Fruit fly (Drosophila melanogaster) S2 (cell line): ENCODE data around the gene CG15773.

Experiments
- CG8478 ChIP-seq: fragments of >200 bp; optimal IDR thresholded peaks from 2 replicates; lab custom pipeline; 2018
- CTCF ChIP-seq, 2 experiments: fragments of >200 bp; optimal IDR thresholded peaks; 2 replicates each; lab custom pipeline; 2018

CG15773 gene

DNA sequence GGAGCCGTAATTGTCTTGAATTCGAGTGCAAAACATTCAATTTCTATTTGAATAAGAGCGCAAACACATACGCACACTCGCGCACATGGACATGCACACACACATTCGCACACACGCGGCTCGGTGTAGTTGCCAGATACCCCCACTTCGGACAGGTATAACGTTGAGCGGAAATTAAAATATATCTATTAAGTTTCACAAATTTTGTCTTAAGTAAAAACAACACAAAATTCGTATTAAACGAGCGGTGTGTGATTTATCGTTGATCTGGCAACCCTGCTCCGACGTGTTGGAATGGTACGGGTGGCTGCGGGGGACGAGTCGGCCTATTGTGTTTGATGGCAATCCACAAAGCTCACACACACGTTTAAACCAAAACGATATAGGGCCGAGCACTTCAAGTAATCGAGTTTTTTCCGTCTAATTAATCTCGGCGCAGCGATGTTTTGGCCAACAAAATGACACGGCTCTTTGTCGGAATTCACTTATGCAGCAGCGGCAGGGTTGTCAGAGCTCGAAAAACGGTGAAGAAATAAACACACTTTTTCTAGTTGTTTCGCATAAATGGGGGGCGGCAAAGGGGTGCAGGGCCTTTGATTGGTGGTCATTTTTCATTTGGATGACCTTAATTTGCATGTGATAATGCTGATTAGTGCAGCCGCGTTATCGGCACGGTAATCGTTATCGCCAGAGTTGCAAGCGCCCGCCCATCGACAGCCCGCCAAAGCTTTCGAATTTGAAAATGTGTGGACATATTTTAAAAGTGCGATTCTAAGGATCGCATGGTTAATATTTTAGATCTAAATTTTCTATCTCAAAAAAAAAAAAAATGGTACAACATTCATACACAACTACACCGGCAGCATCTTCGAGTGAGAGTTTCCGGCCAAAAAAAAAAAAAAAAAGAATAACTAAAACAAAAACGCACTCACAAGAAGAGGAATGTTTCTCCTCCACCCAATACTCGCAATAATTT, 13.6 kb downstream of the CG15773 start:
- TF ChIP-seq CG8478 = no peak
- TF ChIP-seq CTCF (optimal IDR thresholded peaks at IDR 0.05; lab: Kevin White, UChicago) = no peak

DNA sequence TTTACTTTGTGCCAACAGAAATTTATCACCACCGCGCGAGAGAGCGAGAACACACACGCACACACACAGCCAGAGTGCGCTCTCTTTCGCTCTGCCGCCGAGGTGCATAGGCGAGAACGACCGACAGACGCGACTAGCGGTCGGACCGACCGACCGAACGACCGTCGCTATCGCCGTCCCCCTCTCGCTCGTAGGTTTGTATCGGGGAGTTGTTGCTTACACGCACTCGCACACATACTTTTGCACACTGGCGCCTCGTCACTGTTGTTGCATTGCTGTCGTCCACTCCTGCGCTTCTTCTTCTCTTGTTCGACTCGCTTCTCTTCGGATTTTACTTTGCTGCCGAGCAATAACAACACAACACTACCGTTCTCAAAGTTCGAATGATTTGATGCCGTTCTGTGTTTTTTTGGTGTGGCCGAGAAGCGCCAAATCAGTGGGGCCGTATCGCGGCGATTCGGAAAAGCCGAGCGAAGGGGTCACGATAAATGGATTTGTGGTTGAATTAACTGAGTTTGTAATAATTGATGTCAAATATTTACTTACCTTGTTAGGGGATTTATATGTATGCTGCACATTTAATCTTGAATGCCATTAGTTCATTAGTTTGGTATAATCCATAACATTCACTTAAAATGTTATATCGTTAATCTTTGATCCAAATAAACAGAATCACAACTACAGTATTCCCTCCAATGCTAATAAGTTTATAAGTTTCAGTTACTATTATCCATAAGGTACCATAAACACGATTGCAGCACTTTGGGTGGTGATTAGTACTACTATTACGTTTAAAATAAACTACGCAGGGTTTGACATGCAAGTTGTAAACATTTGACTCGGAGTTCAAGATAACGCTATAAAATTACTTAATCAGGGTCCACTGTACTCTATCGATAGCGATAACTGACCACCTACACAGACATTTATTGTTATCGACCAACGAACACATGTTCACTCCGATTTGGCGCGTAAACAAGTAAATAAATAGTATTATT, 14.6 kb downstream of the CG15773 start, which contains the start of the genes IntS6 and Rtel1:
Gene IntS6 (minus strand): TSS at position 391 of the 998 bp plus-strand sequence.
Gene Rtel1 (plus strand): TSS at position 884 of the 998 bp plus-strand sequence.
- TF ChIP-seq CG8478 (peak; percentile 13), CTCF (optimal IDR thresholded peaks at IDR 0.05; lab: Kevin White, UChicago) (peak; percentile 28 to 57)

DNA sequence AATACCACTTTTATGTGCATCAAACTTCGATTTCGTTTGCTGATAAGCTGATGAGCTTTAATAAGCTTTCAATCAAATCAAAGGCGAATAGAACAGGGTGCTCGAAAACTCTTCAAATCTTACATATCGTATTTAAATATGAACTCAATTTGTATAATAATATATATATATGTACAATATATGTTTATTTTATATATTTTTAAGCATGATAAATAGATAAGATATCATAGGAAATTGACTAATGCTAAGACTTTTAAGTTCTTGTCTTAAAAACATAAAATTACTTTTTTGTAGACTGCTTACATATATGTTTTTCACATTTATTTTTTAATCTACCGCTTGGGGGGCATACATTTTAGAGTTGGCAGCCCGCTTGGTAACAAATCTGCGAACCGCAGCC, 19.4 kb downstream of the CG15773 start, which contains the start of gene CG15772:
Gene CG15772 (plus strand): TSS at position 301 of the 400 bp plus-strand sequence.
- TF ChIP-seq CTCF (optimal IDR thresholded peaks at IDR 0.05; lab: Kevin White, UChicago) (no peak), CG8478 (no peak)

DNA sequence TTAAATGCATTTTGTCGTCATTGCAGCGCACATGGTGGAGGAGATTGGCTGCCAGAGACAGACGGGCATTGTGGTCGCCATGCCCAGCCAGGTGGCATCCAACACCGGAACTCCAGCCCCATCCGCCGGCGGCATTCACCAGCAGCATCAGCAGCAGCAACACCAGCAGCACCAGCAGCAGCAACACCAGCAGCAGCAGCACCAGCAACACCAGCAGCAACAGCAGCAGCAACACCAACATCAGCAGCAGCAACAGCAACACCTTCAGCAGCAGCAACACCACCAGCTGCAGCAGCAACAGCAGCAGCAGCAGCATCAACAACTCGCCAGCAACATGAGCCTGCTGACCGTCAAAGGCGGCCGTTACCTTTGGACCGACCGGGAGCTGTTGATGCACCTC, 20.3 kb downstream of the CG15773 start:
- TF ChIP-seq CTCF (optimal IDR thresholded peaks at IDR 0.05; lab: Kevin White, UChicago) = no peak
- TF ChIP-seq CG8478 = no peak

DNA sequence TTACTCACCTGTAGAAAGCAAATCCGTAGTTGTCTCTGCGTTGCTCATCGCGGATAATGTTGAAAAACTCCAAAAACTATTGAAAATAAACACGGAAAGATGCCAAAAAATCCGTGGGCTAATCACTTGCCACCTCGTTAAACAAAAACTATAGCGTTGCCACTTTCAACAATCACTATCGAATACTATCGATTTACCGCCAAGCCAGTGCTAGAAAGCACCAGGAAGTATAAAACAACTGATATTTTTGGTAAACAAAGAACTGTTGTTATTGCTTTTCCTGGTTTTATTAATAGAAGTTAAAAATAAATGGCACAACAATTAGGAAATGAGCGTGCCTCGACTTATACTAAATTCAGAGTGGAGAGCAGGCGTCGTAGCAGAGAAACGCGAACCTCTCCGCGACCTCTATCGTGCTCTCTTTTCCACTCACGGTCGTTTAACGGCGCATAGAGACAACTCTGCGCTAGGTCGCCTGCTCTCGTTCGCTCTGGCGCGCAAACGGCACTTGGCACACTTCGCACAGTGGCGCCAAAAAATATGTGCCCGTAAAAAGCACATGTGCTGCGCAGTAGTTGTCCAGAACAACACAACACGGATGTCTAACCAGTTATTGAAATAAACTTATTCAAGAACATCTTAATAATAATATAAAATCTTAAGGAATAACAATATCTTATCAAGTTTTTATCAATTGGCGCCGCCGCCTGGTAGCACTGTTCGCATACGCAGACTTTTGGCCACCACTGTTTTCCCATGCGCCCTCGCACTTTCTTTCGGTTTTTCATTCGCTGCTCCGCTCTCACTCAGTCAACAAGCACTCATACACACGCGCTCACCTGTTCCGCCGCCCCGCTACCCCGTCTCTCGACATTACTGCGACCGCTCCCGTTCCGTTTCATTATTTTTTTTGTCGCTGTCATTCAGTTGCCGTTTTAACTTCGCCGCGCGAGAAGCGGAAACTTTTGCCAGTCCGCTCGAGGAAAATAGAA, 22.6 kb downstream of the CG15773 start, which contains the start of the genes lin-52 and CG15771:
Gene lin-52 (minus strand): TSS at position 122 of the 992 bp plus-strand sequence.
Gene CG15771 (plus strand): TSS at position 738 of the 992 bp plus-strand sequence.
- no peak for TF ChIP-seq CG8478
- peak; percentile 11 to 38 for TF ChIP-seq CTCF (optimal IDR thresholded peaks at IDR 0.05; lab: Kevin White, UChicago)

DNA sequence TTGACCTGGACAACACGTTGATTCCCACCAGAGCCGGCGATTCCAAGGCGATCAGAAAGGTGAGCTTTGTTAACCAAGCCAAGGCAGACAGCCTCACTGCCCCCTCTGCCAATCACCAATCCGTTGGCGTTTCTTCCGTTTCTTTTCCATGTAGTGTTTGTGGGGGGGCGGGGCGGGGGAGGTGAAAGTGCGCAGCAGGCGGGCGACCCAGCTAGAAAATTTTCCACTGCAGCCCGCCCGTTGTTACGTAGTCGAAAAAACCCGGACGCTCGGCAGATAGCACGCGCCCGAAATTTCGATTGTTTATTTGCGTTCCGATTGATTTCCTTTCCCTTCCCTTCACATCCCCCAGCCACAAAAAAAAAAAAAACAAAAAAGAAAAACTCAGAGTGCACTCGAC, 23.6 kb downstream of the CG15773 start:
- TF ChIP-seq CG8478 (no peak), CTCF (optimal IDR thresholded peaks at IDR 0.05; lab: Kevin White, UChicago) (no peak)

DNA sequence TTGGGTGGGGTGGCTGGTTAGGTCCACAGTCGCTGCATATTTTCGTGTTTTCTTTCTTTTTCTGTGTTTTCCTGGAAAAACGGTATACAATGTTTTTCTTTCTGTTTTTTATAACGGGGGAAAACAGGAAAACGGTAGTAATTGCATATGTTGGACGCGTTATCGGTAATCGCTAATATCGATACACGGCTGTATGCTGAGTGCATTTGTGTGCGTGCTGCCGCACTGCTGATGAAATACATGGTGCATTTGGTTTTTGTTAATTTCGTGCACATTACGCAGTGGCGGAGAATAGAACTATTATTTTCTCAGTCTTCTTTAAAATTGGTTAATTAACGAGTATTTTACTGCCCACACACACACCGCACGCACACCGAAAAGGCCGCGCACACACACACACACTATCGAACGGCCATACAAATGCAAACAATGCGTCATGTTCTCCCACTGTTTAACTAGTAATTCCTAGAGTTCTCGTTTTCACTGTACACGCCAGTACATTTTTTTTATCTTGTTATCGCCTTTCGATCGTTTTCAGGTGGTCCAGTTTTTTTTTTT, 31.0 kb downstream of the CG15773 start:
- TF ChIP-seq CG8478 (no peak), CTCF (optimal IDR thresholded peaks at IDR 0.05; lab: Kevin White, UChicago) (no peak)

DNA sequence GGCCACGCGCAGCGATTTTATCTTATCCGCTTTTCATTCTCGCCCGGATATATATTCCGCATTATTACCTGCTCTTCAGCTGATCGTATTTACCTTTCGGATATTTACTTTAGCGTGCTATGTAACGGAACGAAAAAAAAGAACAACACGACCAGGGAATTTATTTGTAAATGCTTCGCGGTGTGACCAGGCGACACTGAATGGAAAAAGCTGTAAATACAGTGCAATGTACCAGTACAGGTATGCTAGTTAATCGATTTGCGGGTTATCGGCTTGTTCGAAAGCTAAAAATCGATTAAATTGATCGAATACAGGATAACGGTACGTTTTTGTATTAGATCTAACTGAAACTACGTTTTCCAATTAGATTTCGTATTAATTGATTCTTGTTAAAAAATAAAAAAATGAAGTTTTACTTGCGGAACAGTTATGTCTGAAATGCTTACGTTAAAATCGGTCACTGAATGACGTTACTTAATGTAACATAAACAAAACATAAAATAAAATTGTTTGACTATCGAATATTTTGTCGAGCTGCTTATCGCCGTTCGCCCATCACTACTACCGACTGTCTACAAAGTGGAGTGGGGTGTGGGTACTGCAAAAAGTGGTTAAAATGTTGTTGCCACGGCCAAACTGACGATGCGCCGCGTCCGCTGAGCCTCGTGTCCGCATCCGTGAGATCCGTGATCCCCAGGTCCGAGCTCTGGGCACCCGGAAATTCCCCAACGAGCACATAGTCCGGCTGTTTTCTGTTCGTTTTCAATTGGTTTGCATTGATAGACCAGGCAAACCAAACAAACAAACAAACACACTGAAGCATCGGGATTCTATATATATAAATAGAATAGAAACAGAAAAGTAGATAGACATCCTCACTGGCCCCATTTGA, 31.7 kb downstream of the CG15773 start, which contains the start of the genes MAPk-Ak2 and CG42699:
Gene MAPk-Ak2 (minus strand): TSS at position 203 of the 892 bp plus-strand sequence.
Gene CG42699 (plus strand): TSS at position 553 of the 892 bp plus-strand sequence.
- no peak for TF ChIP-seq CG8478
- peak in 1 of 2 experiments; percentile 18 for TF ChIP-seq CTCF (optimal IDR thresholded peaks at IDR 0.05; lab: Kevin White, UChicago)

DNA sequence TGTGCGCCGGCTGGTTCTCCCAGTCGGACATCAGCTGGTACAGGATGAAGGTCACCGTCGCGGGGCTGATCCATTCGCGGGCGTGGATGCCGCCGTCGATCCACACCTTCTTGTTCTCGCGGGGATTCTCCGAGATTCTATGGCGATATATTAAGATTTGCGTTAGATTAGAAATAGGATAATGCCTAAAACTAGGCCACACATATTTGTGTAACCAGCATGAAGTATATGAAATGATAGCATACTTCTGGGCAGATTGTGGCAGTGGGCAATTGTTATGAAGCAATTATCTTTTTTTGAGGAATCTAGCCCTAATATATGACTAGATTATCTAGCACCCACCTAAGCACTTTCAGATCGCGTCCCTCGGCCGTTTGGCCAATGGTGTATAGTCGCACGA, 34.2 kb downstream of the CG15773 start:
- TF ChIP-seq CG8478 (no peak), CTCF (optimal IDR thresholded peaks at IDR 0.05; lab: Kevin White, UChicago) (no peak)

DNA sequence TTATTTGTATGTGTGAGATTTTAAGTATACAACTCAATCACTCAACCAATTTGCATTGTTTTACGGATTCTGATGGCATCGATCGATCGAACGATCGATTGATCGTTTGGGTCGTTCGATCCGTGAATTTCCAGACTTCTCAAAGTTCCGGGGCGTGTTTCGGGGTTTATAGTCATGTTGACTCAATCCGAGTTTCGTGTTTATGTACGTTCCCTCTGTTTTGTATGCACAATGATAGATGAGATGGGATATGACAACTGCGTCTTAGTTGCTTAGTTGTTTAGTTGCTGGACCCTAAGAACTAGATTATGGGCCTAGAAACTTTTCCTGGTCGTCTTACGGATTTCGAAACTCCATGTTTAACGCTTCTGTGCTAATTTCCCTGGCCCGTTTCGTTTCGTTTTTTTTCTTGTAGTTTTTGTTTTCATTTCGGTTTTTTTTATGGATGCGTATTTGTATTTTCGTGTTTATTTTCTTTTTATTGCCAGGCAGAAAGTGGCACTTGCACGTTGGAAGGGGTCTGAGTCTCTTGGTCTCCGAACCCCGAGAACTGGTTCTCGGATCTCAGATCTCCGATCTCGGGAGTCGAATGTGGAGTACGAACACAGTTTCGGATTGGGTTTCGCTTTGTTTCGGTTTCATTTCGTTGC, 36.2 kb downstream of the CG15773 start:
- TF ChIP-seq CTCF (optimal IDR thresholded peaks at IDR 0.05; lab: Kevin White, UChicago) (no peak), CG8478 (no peak)

DNA sequence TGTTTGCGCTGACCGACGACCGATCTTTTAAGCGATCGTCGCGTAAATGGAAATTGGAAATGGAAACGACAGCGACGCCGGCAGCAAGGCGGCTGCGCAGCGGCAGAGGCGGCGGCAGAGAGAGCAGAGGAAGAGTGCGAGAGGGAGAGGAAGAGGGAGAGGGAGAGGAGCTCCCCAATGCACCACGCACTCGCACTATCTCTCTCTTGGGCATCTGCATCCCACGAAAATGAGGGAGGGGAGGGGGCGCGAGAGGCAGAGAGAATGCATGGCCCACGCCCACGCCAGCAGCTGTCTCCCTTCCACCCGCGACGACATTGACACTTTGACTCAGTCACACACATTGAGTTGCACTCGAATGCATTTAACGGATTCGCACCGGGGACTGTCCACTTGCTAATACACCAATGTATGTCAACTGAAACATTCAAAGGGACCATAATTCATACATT, 38.2 kb downstream of the CG15773 start, which contains the start of gene CG3097:
Gene CG3097 (minus strand): TSS at position 51 of the 452 bp plus-strand sequence.
- TF ChIP-seq CTCF (optimal IDR thresholded peaks at IDR 0.05; lab: Kevin White, UChicago) (no peak), CG8478 (no peak)

DNA sequence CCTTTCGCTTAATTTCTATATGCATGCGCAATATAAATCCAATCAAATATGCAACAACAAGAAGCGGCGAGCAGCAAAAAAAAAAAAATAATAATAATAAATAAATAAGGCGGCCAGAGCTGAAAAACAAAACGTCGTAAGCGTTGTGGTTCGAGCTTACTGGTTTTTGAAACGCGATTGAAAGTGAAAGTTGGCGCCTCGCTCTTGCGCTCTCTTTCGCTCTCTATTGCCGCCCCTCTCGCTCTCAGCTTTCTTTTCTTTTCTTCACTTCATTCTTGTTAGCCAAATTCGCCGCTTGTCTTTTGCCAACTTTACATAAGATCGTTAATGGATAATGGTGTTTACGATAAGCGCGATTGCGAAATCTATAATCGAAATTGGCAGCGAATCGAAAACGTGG, 39.9 kb downstream of the CG15773 start:
- TF ChIP-seq CG8478 (no peak), CTCF (optimal IDR thresholded peaks at IDR 0.05; lab: Kevin White, UChicago) (no peak)
